Fruit fly (Drosophila melanogaster) whole organism, embryonic: ENCODE results near the gene Polr1C.

Experiments used
- Blimp-1 ChIP-seq: fragments of 200-800 bp; sonication (Bioruptor generic); optimal IDR thresholded peaks from 3 replicates; lab custom pipeline; 2018; ENCODE audit warnings: missing biosample characterization, missing genetic modification characterization, mild to moderate bottlenecking, moderate library complexity, missing genetic modification reagents
- CG1024 ChIP-seq: fragments of 200-800 bp; sonication (Bioruptor generic); IDR thresholded peaks from 2 replicates; pipeline ENCODE4 v1.3.6; 2022; ENCODE audit warnings: missing biosample characterization, missing genetic modification characterization
- CG10431 ChIP-seq: fragments of 200-800 bp; sonication (Bioruptor generic); optimal IDR thresholded peaks from 3 replicates; lab custom pipeline; 2018; ENCODE audit warnings: missing biosample characterization, mild to moderate bottlenecking, missing genetic modification characterization
- CG10979 ChIP-seq: fragments of 200-800 bp; sonication (Bioruptor generic); optimal IDR thresholded peaks from 2 replicates; lab custom pipeline; 2018; ENCODE audit warnings: missing biosample characterization, mild to moderate bottlenecking, missing genetic modification characterization, moderate library complexity
- CG12071 ChIP-seq: fragments of 200-800 bp; sonication (Bioruptor generic); optimal IDR thresholded peaks from 3 replicates; lab custom pipeline; 2018; ENCODE audit warnings: missing biosample characterization, mild to moderate bottlenecking, missing genetic modification characterization
- CG12236 ChIP-seq: fragments of 200-800 bp; sonication (Bioruptor generic); optimal IDR thresholded peaks from 2 replicates; lab custom pipeline; 2016; ENCODE audit warnings: missing biosample characterization, missing genetic modification characterization
- CG1233 ChIP-seq: fragments of 200-800 bp; sonication (Bioruptor generic); optimal IDR thresholded peaks from 4 replicates; lab custom pipeline; 2018; ENCODE audit warnings: missing biosample characterization, mild to moderate bottlenecking, missing genetic modification characterization
- CG12744 ChIP-seq: fragments of 200-800 bp; sonication (Bioruptor generic); optimal IDR thresholded peaks from 2 replicates; lab custom pipeline; 2016; ENCODE audit warnings: missing biosample characterization, missing genetic modification characterization
- CG14710 ChIP-seq: fragments of 200-800 bp; sonication (Bioruptor generic); optimal IDR thresholded peaks from 3 replicates; lab custom pipeline; 2019; ENCODE audit warnings: missing biosample characterization, mild to moderate bottlenecking, missing genetic modification characterization, moderate library complexity
- CG16779 ChIP-seq: fragments of 200-800 bp; sonication (Bioruptor generic); IDR thresholded peaks from 2 replicates; pipeline ENCODE4 v1.3.6; 2022; ENCODE audit warnings: missing biosample characterization, missing genetic modification characterization
- CG2199 ChIP-seq: fragments of 200-800 bp; sonication (Bioruptor generic); IDR thresholded peaks from 3 replicates; pipeline ENCODE4 v1.3.6; 2022; ENCODE audit warnings: missing biosample characterization, missing genetic modification characterization
- CG3281 ChIP-seq: fragments of 200-800 bp; sonication (Bioruptor generic); optimal IDR thresholded peaks from 3 replicates; lab custom pipeline; 2017; ENCODE audit warnings: missing biosample characterization, mild to moderate bottlenecking, missing genetic modification characterization
- CG3847 ChIP-seq: fragments of 200-800 bp; sonication (Bioruptor generic); IDR thresholded peaks from 2 replicates; pipeline ENCODE4 v1.3.6; 2022; ENCODE audit warnings: missing biosample characterization, missing genetic modification characterization
- CG4404 ChIP-seq: fragments of 200-800 bp; sonication (Bioruptor generic); IDR thresholded peaks from 2 replicates; pipeline ENCODE4 v1.3.6; 2022; ENCODE audit warnings: missing biosample characterization, missing genetic modification characterization
- CG6175 ChIP-seq: fragments of 200-800 bp; sonication (Bioruptor generic); IDR thresholded peaks from 3 replicates; pipeline ENCODE4 v1.3.6; 2022; ENCODE audit warnings: missing biosample characterization, missing genetic modification characterization
- CG6854 ChIP-seq: fragments of 200-800 bp; sonication (Bioruptor generic); optimal IDR thresholded peaks from 3 replicates; lab custom pipeline; 2017; ENCODE audit warnings: missing biosample characterization, mild to moderate bottlenecking, missing genetic modification characterization
- CG7556 ChIP-seq: fragments of 200-800 bp; sonication (Bioruptor generic); optimal IDR thresholded peaks from 2 replicates; lab custom pipeline; 2017; ENCODE audit warnings: missing biosample characterization, mild to moderate bottlenecking, missing genetic modification characterization
- CoRest ChIP-seq: fragments of 200-800 bp; sonication (Bioruptor generic); optimal IDR thresholded peaks from 3 replicates; lab custom pipeline; 2018; ENCODE audit warnings: missing biosample characterization, mild to moderate bottlenecking, missing genetic modification characterization, moderate library complexity
- D19A ChIP-seq: fragments of 200-800 bp; optimal IDR thresholded peaks from 3 replicates; lab custom pipeline; 2019; ENCODE audit warnings: missing biosample characterization, mild to moderate bottlenecking, missing genetic modification characterization, moderate library complexity
- Dfd ChIP-seq, 2 experiments: fragments of >200 bp; optimal IDR thresholded peaks; 2 replicates each; lab custom pipeline; 2017; ENCODE audit warnings: missing biosample characterization in 2 of 2, missing genetic modification characterization in 2 of 2
- Dp ChIP-seq: fragments of 200-800 bp; sonication (Bioruptor generic); optimal IDR thresholded peaks from 2 replicates; lab custom pipeline; 2018; ENCODE audit warnings: missing biosample characterization, mild to moderate bottlenecking, missing genetic modification characterization, moderate library complexity
- E2f1 ChIP-seq: fragments of 200-800 bp; sonication (Bioruptor generic); IDR thresholded peaks from 2 replicates; pipeline ENCODE4 v1.3.6; 2022; ENCODE audit warnings: missing biosample characterization, missing genetic modification characterization
- Ets65A ChIP-seq: fragments of 200-800 bp; sonication (Bioruptor generic); peaks from one replicate; lab custom pipeline; 2016; ENCODE audit warnings: missing biosample characterization, missing genetic modification characterization
- Fer1 ChIP-seq: fragments of 200-800 bp; sonication (Bioruptor generic); optimal IDR thresholded peaks from 2 replicates; lab custom pipeline; 2017; ENCODE audit warnings: missing biosample characterization, mild to moderate bottlenecking, missing genetic modification characterization
- Gsc ChIP-seq: fragments of 200-800 bp; sonication (Bioruptor generic); IDR thresholded peaks from 2 replicates; pipeline ENCODE4 v1.3.6; 2022; ENCODE audit warnings: missing biosample characterization, missing genetic modification characterization
- Gug ChIP-seq: fragments of 200-800 bp; sonication (Bioruptor generic); IDR thresholded peaks from 4 replicates; pipeline ENCODE4 v1.3.6; 2022; ENCODE audit warnings: missing biosample characterization, missing genetic modification characterization
- Hr51 ChIP-seq, 2 experiments: fragments of 200-800 bp; sonication (Bioruptor generic); optimal IDR thresholded peaks; 2 replicates in 1 of 2; 3 replicates in 1 of 2; lab custom pipeline; 2016 to 2018; ENCODE audit warnings: missing biosample characterization in 2 of 2, missing genetic modification characterization in 2 of 2, mild to moderate bottlenecking in 1 of 2, moderate library complexity in 1 of 2
- Kr ChIP-seq: fragments of 200-800 bp; sonication (Bioruptor generic); optimal IDR thresholded peaks from 2 replicates; lab custom pipeline; 2017; ENCODE audit warnings: missing biosample characterization, mild to moderate bottlenecking, missing genetic modification characterization
- NFAT ChIP-seq: fragments of 200-800 bp; sonication (Bioruptor generic); IDR thresholded peaks from 2 replicates; pipeline ENCODE4 v1.3.6; 2022; ENCODE audit warnings: missing biosample characterization, missing genetic modification characterization
- Nf-YA ChIP-seq: fragments of 200-800 bp; sonication (Bioruptor generic); IDR thresholded peaks from 2 replicates; pipeline ENCODE4 v1.3.6; 2022; ENCODE audit warnings: missing biosample characterization, missing genetic modification characterization
- NfI ChIP-seq: fragments of 200-800 bp; sonication (Bioruptor generic); optimal IDR thresholded peaks from 3 replicates; lab custom pipeline; 2018; ENCODE audit warnings: missing biosample characterization, mild to moderate bottlenecking, missing genetic modification characterization, moderate library complexity
- Poxn ChIP-seq: fragments of 200-800 bp; sonication (Bioruptor generic); IDR thresholded peaks from 2 replicates; pipeline ENCODE4 v1.3.6; 2022; ENCODE audit warnings: missing biosample characterization, missing genetic modification characterization
- Sox100B ChIP-seq: fragments of 200-800 bp; sonication (Bioruptor generic); optimal IDR thresholded peaks from 3 replicates; lab custom pipeline; 2018; ENCODE audit warnings: missing biosample characterization, mild to moderate bottlenecking, missing genetic modification characterization
- Spps ChIP-seq: fragments of 200-800 bp; sonication (Bioruptor generic); optimal IDR thresholded peaks from 2 replicates; lab custom pipeline; 2018; ENCODE audit warnings: missing biosample characterization, mild to moderate bottlenecking, missing genetic modification characterization
- Taf1 ChIP-seq: fragments of 200-800 bp; sonication (Bioruptor generic); IDR thresholded peaks from 2 replicates; pipeline ENCODE4 v1.3.6; 2022; ENCODE audit warnings: missing biosample characterization, missing genetic modification characterization
- Tbp ChIP-seq: fragments of >200 bp; optimal IDR thresholded peaks from 2 replicates; lab custom pipeline; 2018; ENCODE audit warnings: missing biosample characterization, missing genetic modification characterization
- Usf ChIP-seq: fragments of 200-800 bp; sonication (Bioruptor generic); optimal IDR thresholded peaks from 2 replicates; lab custom pipeline; 2017; ENCODE audit warnings: missing genotype, missing biosample characterization, missing genetic modification characterization
- chn ChIP-seq: fragments of 200-800 bp; sonication (Bioruptor generic); optimal IDR thresholded peaks from 2 replicates; lab custom pipeline; 2016; ENCODE audit warnings: missing biosample characterization, missing genetic modification characterization
- da ChIP-seq: fragments of 200-800 bp; sonication (Bioruptor generic); optimal IDR thresholded peaks from 2 replicates; lab custom pipeline; 2016; ENCODE audit warnings: missing biosample characterization, missing genetic modification characterization
- ewg ChIP-seq: fragments of 200-800 bp; sonication (Bioruptor generic); optimal IDR thresholded peaks from 3 replicates; lab custom pipeline; 2017; ENCODE audit warnings: mild to moderate bottlenecking, missing biosample characterization, missing genetic modification reagents, missing genetic modification characterization
- grau ChIP-seq: fragments of 200-800 bp; optimal IDR thresholded peaks from 3 replicates; lab custom pipeline; 2019; ENCODE audit warnings: missing biosample characterization, mild to moderate bottlenecking, missing genetic modification characterization, moderate library complexity
- lola ChIP-seq, 3 experiments: fragments of >200 bp in 2 of 3; fragments of 200-800 bp in 1 of 3; sonication (Bioruptor generic) in 1 of 3; optimal IDR thresholded peaks; 2 replicates each; lab custom pipeline; 2017 to 2019; ENCODE audit warnings: missing biosample characterization in 3 of 3, missing genetic modification characterization in 3 of 3, mild to moderate bottlenecking in 1 of 3, moderate library complexity in 1 of 3
- luna ChIP-seq: fragments of 200-800 bp; sonication (Bioruptor generic); optimal IDR thresholded peaks from 2 replicates; lab custom pipeline; 2016; ENCODE audit warnings: missing biosample characterization, missing genetic modification characterization
- ranshi ChIP-seq: fragments of 200-800 bp; sonication (Bioruptor generic); IDR thresholded peaks from 2 replicates; pipeline ENCODE4 v1.3.6; 2022; ENCODE audit warnings: missing biosample characterization, missing genetic modification characterization
- repo ChIP-seq: fragments of 200-800 bp; sonication (Bioruptor generic); optimal IDR thresholded peaks from 2 replicates; lab custom pipeline; 2016; ENCODE audit warnings: missing biosample characterization, missing genetic modification characterization
- rib ChIP-seq: fragments of 200-800 bp; sonication (Bioruptor generic); IDR thresholded peaks from 2 replicates; pipeline ENCODE4 v1.3.6; 2022; ENCODE audit warnings: missing biosample characterization, missing genetic modification characterization
- row ChIP-seq: fragments of 200-800 bp; sonication (Bioruptor generic); IDR thresholded peaks from 3 replicates; pipeline ENCODE4 v1.3.6; 2022; ENCODE audit warnings: missing biosample characterization, missing genetic modification characterization
- scrt ChIP-seq: fragments of 200-800 bp; sonication (Bioruptor generic); optimal IDR thresholded peaks from 2 replicates; lab custom pipeline; 2018; ENCODE audit warnings: missing biosample characterization, mild to moderate bottlenecking, missing genetic modification characterization, moderate library complexity
- tna ChIP-seq: fragments of 200-800 bp; sonication (Bioruptor generic); IDR thresholded peaks from 2 replicates; pipeline ENCODE4 v1.3.6; 2022; ENCODE audit warnings: missing biosample characterization, missing genetic modification characterization; ENCODE audit not compliant: partially characterized antibody

Polr1C gene

dm6 chr2L:5004677-5005463 lies 36.1 kb downstream of the Polr1C start (continued):
- TF ChIP-seq lola (GFP tag; optimal IDR thresholded peaks at IDR 0.05; lab: Kevin White, UChicago) (peak in 1 of 3 experiments; percentile 80), CG12071 (peak; percentile 93), CG2199 (GFP tag; lab: Robert Waterston, UW) (peak; percentile 79; the same call in 2 of the 3 replicates), NfI (GFP tag; lab: Kevin White, UChicago) (peak; percentile 96), chn (peak; percentile 93), scrt (GFP tag; lab: Kevin White, UChicago) (peak; percentile 93), Spps (tag; lab: Kevin White, UChicago) (peak; percentile 77), Dp (no peak), Taf1 (peak; percentile 94), CG4404 (GFP tag; lab: Robert Waterston, UW) (peak; percentile 93), Hr51 (GFP tag; optimal IDR thresholded peaks at IDR 0.05; lab: Kevin White, UChicago) (peak; percentile 92 to 93), grau (tag; lab: Kevin White, UChicago) (peak; percentile 99), Ets65A (GFP tag; lab: Kevin White, UChicago) (peak; percentile 99), CG14710 (tag; lab: Kevin White, UChicago) (peak; percentile 84), da (peak; percentile 78), Gsc (peak; percentile 88), Poxn (GFP tag; lab: Robert Waterston, UW) (peak; percentile 85), Dfd (GFP tag; optimal IDR thresholded peaks at IDR 0.05; lab: Kevin White, UChicago) (no peak), luna (GFP tag; lab: Kevin White, UChicago) (peak; percentile 93), Gug (GFP tag; lab: Robert Waterston, UW) (peak; percentile 97), rib (GFP tag; lab: Robert Waterston, UW) (peak; percentile 95), repo (GFP tag; lab: Kevin White, UChicago) (peak; percentile 94), CG12236 (GFP tag; lab: Kevin White, UChicago) (peak; percentile 84), Blimp-1 (GFP tag; lab: Kevin White, UChicago) (peak; percentile 90), CoRest (tag; lab: Kevin White, UChicago) (peak; percentile 94), NFAT (GFP tag; lab: Robert Waterston, UW) (peak; percentile 92), CG10979 (tag; lab: Kevin White, UChicago) (peak; percentile 91), Fer1 (GFP tag; lab: Kevin White, UChicago) (peak; percentile 98), CG7556 (GFP tag; lab: Kevin White, UChicago) (peak; percentile 96), D19A (tag; lab: Kevin White, UChicago) (peak; percentile 89), CG3281 (peak; percentile 95), CG16779 (peak; percentile 93), CG3847 (GFP tag; lab: Robert Waterston, UW) (peak; percentile 96), CG1024 (peak; percentile 87), Kr (GFP tag; lab: Kevin White, UChicago) (no peak), ranshi (GFP tag; lab: Robert Waterston, UW) (peak; percentile 97), tna (GFP tag; lab: Robert Waterston, UW) (no peak), CG12744 (peak; percentile 95), row (GFP tag; lab: Robert Waterston, UW) (peak; percentile 98), Tbp (GFP tag; lab: Kevin White, UChicago) (no peak), Sox100B (peak; percentile 87), CG10431 (GFP tag; lab: Kevin White, UChicago) (peak; percentile 65), Nf-YA (peak; percentile 88), CG1233 (GFP tag; lab: Kevin White, UChicago) (peak; percentile 93), CG6854 (GFP tag; lab: Kevin White, UChicago) (peak; percentile 94), ewg (peak; percentile 97), CG6175 (GFP tag; lab: Robert Waterston, UW) (peak; percentile 93), Usf (GFP tag; lab: Kevin White, UChicago) (peak; percentile 74), E2f1 (GFP tag; lab: Robert Waterston, UW) (peak; percentile 95)
